Worm (Caenorhabditis elegans) whole organism, early embryonic: ENCODE measurements around the gene gbf-1.

ENCODE experiments used
- B0310.2 ChIP-seq: sonication (generic microtip); optimal IDR thresholded peaks from 2 replicates; lab custom pipeline; 2016; ENCODE audit warnings: mild to moderate bottlenecking, missing genetic modification characterization, missing compliant biosample characterization
- F13C5.2 ChIP-seq: sonication (generic microtip); optimal IDR thresholded peaks from 2 replicates; lab custom pipeline; 2017; ENCODE audit warnings: mild to moderate bottlenecking, missing genetic modification characterization, inconsistent platforms, missing compliant biosample characterization
- aly-1 ChIP-seq: sonication (generic microtip); optimal IDR thresholded peaks from 2 replicates; lab custom pipeline; 2016; ENCODE audit warnings: missing genetic modification characterization, missing compliant biosample characterization
- ama-1 ChIP-seq: fragments of 150-350 bp; optimal IDR thresholded peaks from 2 replicates; lab custom pipeline; 2014
- ceh-13 ChIP-seq: fragments of 200-800 bp; sonication (Bioruptor generic); optimal IDR thresholded peaks from 2 replicates; lab custom pipeline; 2018; ENCODE audit warnings: mild to moderate bottlenecking, missing genetic modification characterization, missing compliant biosample characterization
- ceh-36 ChIP-seq: sonication (generic microtip); optimal IDR thresholded peaks from 2 replicates; lab custom pipeline; 2016; ENCODE audit warnings: missing genetic modification characterization, inconsistent platforms, missing compliant biosample characterization
- ets-7 ChIP-seq: sonication (generic microtip); optimal IDR thresholded peaks from 2 replicates; lab custom pipeline; 2016; ENCODE audit warnings: missing genotype, missing genetic modification characterization, missing compliant biosample characterization
- flt-1 ChIP-seq: fragments of 200-800 bp; sonication (Bioruptor generic); IDR thresholded peaks from 2 replicates; pipeline ENCODE4 v1.3.6; 2022; ENCODE audit warnings: missing genetic modification characterization, missing compliant biosample characterization
- hmbx-1 ChIP-seq: sonication (generic microtip); optimal IDR thresholded peaks from 2 replicates; lab custom pipeline; 2016; ENCODE audit warnings: mild to moderate bottlenecking, missing genetic modification characterization, missing compliant biosample characterization
- hmg-4 ChIP-seq: fragments of 200-800 bp; sonication (Bioruptor generic); optimal IDR thresholded peaks from 2 replicates; lab custom pipeline; 2018; ENCODE audit warnings: mild to moderate bottlenecking, missing genetic modification characterization, missing compliant biosample characterization
- hnd-1 ChIP-seq: sonication (generic microtip); optimal IDR thresholded peaks from 2 replicates; lab custom pipeline; 2016; ENCODE audit warnings: missing genetic modification characterization, missing compliant biosample characterization
- pes-1 ChIP-seq: fragments of 200-800 bp; sonication (Bioruptor generic); IDR thresholded peaks from 2 replicates; pipeline ENCODE4 v1.3.6; 2022; ENCODE audit warnings: missing genetic modification reagents, missing genetic modification characterization, missing compliant biosample characterization
- scrt-1 ChIP-seq: fragments of 200-800 bp; sonication (Bioruptor generic); IDR thresholded peaks from 2 replicates; pipeline ENCODE4 v1.3.6; 2022; ENCODE audit warnings: missing genetic modification characterization, missing compliant biosample characterization
- sea-1 ChIP-seq: fragments of 200-800 bp; sonication (Bioruptor generic); conservative IDR thresholded peaks from 2 replicates; pipeline ENCODE4 v1.3.6; 2022; ENCODE audit warnings: missing genetic modification characterization, missing compliant biosample characterization
- tbx-11 ChIP-seq: fragments of 200-800 bp; sonication (Bioruptor generic); IDR thresholded peaks from 2 replicates; pipeline ENCODE4 v1.3.6; 2022; ENCODE audit warnings: missing genetic modification characterization, missing compliant biosample characterization
- tbx-37 ChIP-seq: fragments of 200-800 bp; sonication (Bioruptor generic); conservative IDR thresholded peaks from 2 replicates; pipeline ENCODE4 v1.3.6; 2022; ENCODE audit warnings: missing genetic modification reagents, missing genetic modification characterization, missing compliant biosample characterization
- tra-4 ChIP-seq: sonication (generic microtip); optimal IDR thresholded peaks from 2 replicates; lab custom pipeline; 2017; ENCODE audit warnings: missing genetic modification characterization, missing compliant biosample characterization

gbf-1 gene

ce11 chrIII:11719400-11719875 is 54.0 kb downstream of the gbf-1 start, which contains the start of the genes elb-1 and Y41C4A.11:
Gene elb-1 (minus strand): TSS chrIII:11719450.
Gene Y41C4A.11 (plus strand): TSS chrIII:11719860.
- TF ChIP-seq hnd-1 (tag; lab: Kevin White, UChicago): no peak
- no peak for TF ChIP-seq scrt-1 (GFP tag; lab: Robert Waterston, UW)
- TF ChIP-seq hmbx-1 (tag; lab: Kevin White, UChicago): no peak
- TF ChIP-seq ets-7: no peak
- TF ChIP-seq ceh-13 (GFP tag; lab: Kevin White, UChicago): no peak
- TF ChIP-seq F13C5.2 (tag; lab: Kevin White, UChicago): no peak
- TF ChIP-seq tbx-11 (GFP tag; lab: Robert Waterston, UW): no peak
- no peak for TF ChIP-seq pes-1 (GFP tag; lab: Robert Waterston, UW)
- no peak for TF ChIP-seq B0310.2 (tag; lab: Kevin White, UChicago)
- TF ChIP-seq tbx-37: no peak
- TF ChIP-seq flt-1 (GFP tag; lab: Robert Waterston, UW): no peak
- no peak for TF ChIP-seq ceh-36 (tag; lab: Kevin White, UChicago)
- TF ChIP-seq sea-1 (GFP tag; lab: Robert Waterston, UW): no peak
- no peak for TF ChIP-seq aly-1 (tag; lab: Kevin White, UChicago)
- TF ChIP-seq tra-4: no peak
- TF ChIP-seq hmg-4 (GFP tag; lab: Kevin White, UChicago): no peak
- no peak for TF ChIP-seq ama-1 (lab: Kevin White, UChicago)

ce11 chrIII:11718548-11718947 is 54.9 kb downstream of the gbf-1 start, which contains the start of gene Y41C4A.9:
Gene Y41C4A.9 (minus strand): TSS chrIII:11718645.
- TF ChIP-seq pes-1 (GFP tag; lab: Robert Waterston, UW) (no peak), flt-1 (GFP tag; lab: Robert Waterston, UW) (no peak), ceh-36 (tag; lab: Kevin White, UChicago) (no peak)

ce11 chrIII:11708722-11709121 is 64.8 kb downstream of the gbf-1 start, which contains the start of gene Y41C4A.8:
Gene Y41C4A.8 (minus strand): TSS chrIII:11708822.
- TF ChIP-seq pes-1 (GFP tag; lab: Robert Waterston, UW): no peak
- no peak for TF ChIP-seq ets-7
- TF ChIP-seq aly-1 (tag; lab: Kevin White, UChicago): no peak
- no peak for TF ChIP-seq ceh-13 (GFP tag; lab: Kevin White, UChicago)
- no peak for TF ChIP-seq hmg-4 (GFP tag; lab: Kevin White, UChicago)
- TF ChIP-seq ama-1 (lab: Kevin White, UChicago): no peak
- no peak for TF ChIP-seq tra-4
- no peak for TF ChIP-seq tbx-37
- TF ChIP-seq flt-1 (GFP tag; lab: Robert Waterston, UW): no peak
- TF ChIP-seq B0310.2 (tag; lab: Kevin White, UChicago): no peak
- TF ChIP-seq sea-1 (GFP tag; lab: Robert Waterston, UW): no peak
- no peak for TF ChIP-seq tbx-11 (GFP tag; lab: Robert Waterston, UW)
- TF ChIP-seq ceh-36 (tag; lab: Kevin White, UChicago): no peak
- no peak for TF ChIP-seq scrt-1 (GFP tag; lab: Robert Waterston, UW)
- TF ChIP-seq F13C5.2 (tag; lab: Kevin White, UChicago): no peak
- no peak for TF ChIP-seq hnd-1 (tag; lab: Kevin White, UChicago)

ce11 chrIII:11706665-11707064 is 66.8 kb downstream of the gbf-1 start, which contains the start of gene col-96:
Gene col-96 (minus strand): TSS chrIII:11706765.
- TF ChIP-seq ama-1 (lab: Kevin White, UChicago) (no peak), tra-4 (no peak)

- no peak for TF ChIP-seq pes-1 (GFP tag; lab: Robert Waterston, UW)
- TF ChIP-seq scrt-1 (GFP tag; lab: Robert Waterston, UW): no peak
- no peak for TF ChIP-seq ets-7
- no peak for TF ChIP-seq tra-4
- TF ChIP-seq hmbx-1 (tag; lab: Kevin White, UChicago): no peak
- TF ChIP-seq hnd-1 (tag; lab: Kevin White, UChicago): no peak
- no peak for TF ChIP-seq hmg-4 (GFP tag; lab: Kevin White, UChicago)
- no peak for TF ChIP-seq ama-1 (lab: Kevin White, UChicago)
- TF ChIP-seq F13C5.2 (tag; lab: Kevin White, UChicago): no peak
- no peak for TF ChIP-seq ceh-36 (tag; lab: Kevin White, UChicago)
- TF ChIP-seq ceh-13 (GFP tag; lab: Kevin White, UChicago): no peak
- TF ChIP-seq sea-1 (GFP tag; lab: Robert Waterston, UW): no peak
- TF ChIP-seq tbx-37: no peak
- no peak for TF ChIP-seq B0310.2 (tag; lab: Kevin White, UChicago)
- TF ChIP-seq tbx-11 (GFP tag; lab: Robert Waterston, UW): no peak
- TF ChIP-seq flt-1 (GFP tag; lab: Robert Waterston, UW): no peak
- no peak for TF ChIP-seq aly-1 (tag; lab: Kevin White, UChicago)
Observed at ce11 chrIII:11705930-11706329, 67.6 kb downstream of the gbf-1 start.

ce11 chrIII:11704377-11704978 is 69.0 kb downstream of the gbf-1 start:
- no peak for TF ChIP-seq hmbx-1 (tag; lab: Kevin White, UChicago)
- TF ChIP-seq flt-1 (GFP tag; lab: Robert Waterston, UW): no peak
- TF ChIP-seq ceh-13 (GFP tag; lab: Kevin White, UChicago): no peak
- no peak for TF ChIP-seq tbx-37
- no peak for TF ChIP-seq sea-1 (GFP tag; lab: Robert Waterston, UW)
- no peak for TF ChIP-seq scrt-1 (GFP tag; lab: Robert Waterston, UW)
- TF ChIP-seq pes-1 (GFP tag; lab: Robert Waterston, UW): no peak
- TF ChIP-seq tra-4: no peak
- TF ChIP-seq hnd-1 (tag; lab: Kevin White, UChicago): no peak
- TF ChIP-seq ama-1 (lab: Kevin White, UChicago): no peak
- TF ChIP-seq ceh-36 (tag; lab: Kevin White, UChicago): no peak
- no peak for TF ChIP-seq ets-7
- TF ChIP-seq hmg-4 (GFP tag; lab: Kevin White, UChicago): no peak

- TF ChIP-seq scrt-1 (GFP tag; lab: Robert Waterston, UW): no peak
- TF ChIP-seq aly-1 (tag; lab: Kevin White, UChicago): no peak
- no peak for TF ChIP-seq hmbx-1 (tag; lab: Kevin White, UChicago)
- TF ChIP-seq tra-4: no peak
- no peak for TF ChIP-seq tbx-11 (GFP tag; lab: Robert Waterston, UW)
- TF ChIP-seq pes-1 (GFP tag; lab: Robert Waterston, UW): no peak
- no peak for TF ChIP-seq F13C5.2 (tag; lab: Kevin White, UChicago)
- TF ChIP-seq ceh-36 (tag; lab: Kevin White, UChicago): no peak
- TF ChIP-seq tbx-37: no peak
- no peak for TF ChIP-seq ama-1 (lab: Kevin White, UChicago)
- no peak for TF ChIP-seq B0310.2 (tag; lab: Kevin White, UChicago)
Observed at ce11 chrIII:11703776-11704093, 69.7 kb downstream of the gbf-1 start, which contains the start of gene col-95. Gene col-95 (plus strand): TSS chrIII:11703994.
